Fruit fly (Drosophila melanogaster): ENCODE measurements around the gene Sap47.

Sap47 gene

dm6 chr3R:15983541-15984229 lies 48.8 kb downstream of the Sap47 start (continued):
- TF ChIP-seq sr (GFP tag; IDR thresholded peaks at IDR 0.05): no peak
- no peak for TF ChIP-seq D19B (GFP tag; optimal IDR thresholded peaks at IDR 0.05)
- no peak for TF ChIP-seq CG1647 (GFP tag; optimal IDR thresholded peaks at IDR 0.05)
- TF ChIP-seq Vsx1 (GFP tag; optimal IDR thresholded peaks at IDR 0.05): no peak
- no peak for TF ChIP-seq ems (GFP tag; optimal IDR thresholded peaks at IDR 0.05)
- no peak for TF ChIP-seq schlank (tag; optimal IDR thresholded peaks at IDR 0.05)
- no peak for TF ChIP-seq seq (GFP tag; IDR thresholded peaks at IDR 0.05)
- no peak for TF ChIP-seq CG11456 (GFP tag; IDR thresholded peaks at IDR 0.05)
- TF ChIP-seq tup (GFP tag; optimal IDR thresholded peaks at IDR 0.05): no peak
- TF ChIP-seq gt (GFP tag; IDR thresholded peaks at IDR 0.05): no peak
- TF ChIP-seq emc (GFP tag; optimal IDR thresholded peaks at IDR 0.05): no peak
- no peak for TF ChIP-seq CG42726 (GFP tag; IDR thresholded peaks at IDR 0.05; ENCODE audit: partially characterized antibody)
- no peak for TF ChIP-seq CG43689 (GFP tag; IDR thresholded peaks at IDR 0.05)
- no peak for TF ChIP-seq CG7786 (GFP tag; optimal IDR thresholded peaks at IDR 0.05)
- TF ChIP-seq rib (GFP tag; IDR thresholded peaks at IDR 0.05): no peak
- TF ChIP-seq wdn (GFP tag; IDR thresholded peaks at IDR 0.05): no peak
- no peak for TF ChIP-seq Dad (GFP tag; optimal IDR thresholded peaks at IDR 0.05)
- no peak for TF ChIP-seq CG18011 (GFP tag; optimal IDR thresholded peaks at IDR 0.05)
- TF ChIP-seq az2 (GFP tag; optimal IDR thresholded peaks at IDR 0.05): no peak
- no peak for TF ChIP-seq sim (GFP tag; IDR thresholded peaks at IDR 0.05)
- TF ChIP-seq Sin3A (optimal IDR thresholded peaks at IDR 0.05): no peak
- TF ChIP-seq Xbp1 (GFP tag; optimal IDR thresholded peaks at IDR 0.05): no peak
- no peak for TF ChIP-seq ERR (GFP tag; optimal IDR thresholded peaks at IDR 0.05)
- no peak for TF ChIP-seq wor (GFP tag; IDR thresholded peaks at IDR 0.05)
- no peak for TF ChIP-seq CG13287 (GFP tag; IDR thresholded peaks at IDR 0.05; ENCODE audit: partially characterized antibody)
- no peak for TF ChIP-seq Side (GFP tag; optimal IDR thresholded peaks at IDR 0.05)
- TF ChIP-seq Taf1 (GFP tag; IDR thresholded peaks at IDR 0.05): no peak
- no peak for TF ChIP-seq CG10274 (GFP tag; optimal IDR thresholded peaks at IDR 0.05)
- no peak for TF ChIP-seq CG17385 (GFP tag; optimal IDR thresholded peaks at IDR 0.05)
- TF ChIP-seq pb (GFP tag; optimal IDR thresholded peaks at IDR 0.05): no peak
- no peak for TF ChIP-seq Dfd (GFP tag; optimal IDR thresholded peaks at IDR 0.05)
- TF ChIP-seq CG15696 (tag; optimal IDR thresholded peaks at IDR 0.05): peak; percentile 79
- no peak for TF ChIP-seq ssp (GFP tag; IDR thresholded peaks at IDR 0.05)
- peak; percentile 41 for TF ChIP-seq D19A (tag; optimal IDR thresholded peaks at IDR 0.05)
- TF ChIP-seq CG2202 (tag; optimal IDR thresholded peaks at IDR 0.05): peak; percentile 61
- no peak for TF ChIP-seq CG10147 (GFP tag; optimal IDR thresholded peaks at IDR 0.05)
- TF ChIP-seq Hand (GFP tag; optimal IDR thresholded peaks at IDR 0.05): no peak
- TF ChIP-seq CG11504 (tag; optimal IDR thresholded peaks at IDR 0.05): peak; percentile 62
- no peak for TF ChIP-seq lilli (GFP tag; optimal IDR thresholded peaks at IDR 0.05)
- TF ChIP-seq Elba2 (GFP tag; optimal IDR thresholded peaks at IDR 0.05): no peak
- TF ChIP-seq toy (GFP tag; IDR thresholded peaks at IDR 0.05): no peak
- TF ChIP-seq dimm (GFP tag; IDR thresholded peaks at IDR 0.05): no peak
- no peak for TF ChIP-seq crol (GFP tag; IDR thresholded peaks at IDR 0.05)
- TF ChIP-seq gcm2 (GFP tag; optimal IDR thresholded peaks at IDR 0.05): no peak
- no peak for TF ChIP-seq shn (GFP tag; optimal IDR thresholded peaks at IDR 0.05)
- TF ChIP-seq H15 (GFP tag; IDR thresholded peaks at IDR 0.05): no peak
- TF ChIP-seq Meics (GFP tag; optimal IDR thresholded peaks at IDR 0.05): no peak
- TF ChIP-seq CG31224 (GFP tag; IDR thresholded peaks at IDR 0.05): no peak
- peak; percentile 53; the same call in 1 of the 2 replicates for TF ChIP-seq CG31441 (GFP tag; IDR thresholded peaks at IDR 0.05)
- no peak for TF ChIP-seq btn (GFP tag; optimal IDR thresholded peaks at IDR 0.05)
- TF ChIP-seq CG4424 (GFP tag; optimal IDR thresholded peaks at IDR 0.05): no peak
- peak; percentile 73 for TF ChIP-seq CG6813 (GFP tag; optimal IDR thresholded peaks at IDR 0.05)

Measured in whole organism, embryonic.